Worm (Caenorhabditis elegans) whole organism, L4 larva: ENCODE measurements around the gene nhr-175.

ENCODE experiments used
- ama-1 ChIP-seq: fragments of 150-350 bp; optimal IDR thresholded peaks from 2 replicates; lab custom pipeline; 2014; ENCODE audit warnings: inconsistent platforms, mixed read lengths
- egl-27 ChIP-seq: sonication (generic microtip); optimal IDR thresholded peaks from 3 replicates; lab custom pipeline; 2017; ENCODE audit warnings: missing biosample characterization, missing genetic modification reagents, missing genetic modification characterization
- lin-13 ChIP-seq: fragments of 150-350 bp; optimal IDR thresholded peaks from 2 replicates; lab custom pipeline; 2014; ENCODE audit warnings: missing biosample characterization, missing genetic modification reagents, missing genetic modification characterization
- nhr-10 ChIP-seq: fragments of 150-350 bp; optimal IDR thresholded peaks from 2 replicates; lab custom pipeline; 2014; ENCODE audit warnings: missing biosample characterization, missing genetic modification characterization
- nhr-76 ChIP-seq: fragments of 150-350 bp; optimal IDR thresholded peaks from 2 replicates; lab custom pipeline; 2014; ENCODE audit warnings: missing biosample characterization, missing genetic modification characterization
- pqm-1 ChIP-seq: sonication (generic microtip); optimal IDR thresholded peaks from 2 replicates; lab custom pipeline; 2017; ENCODE audit warnings: missing biosample characterization, missing genetic modification characterization

DNA sequence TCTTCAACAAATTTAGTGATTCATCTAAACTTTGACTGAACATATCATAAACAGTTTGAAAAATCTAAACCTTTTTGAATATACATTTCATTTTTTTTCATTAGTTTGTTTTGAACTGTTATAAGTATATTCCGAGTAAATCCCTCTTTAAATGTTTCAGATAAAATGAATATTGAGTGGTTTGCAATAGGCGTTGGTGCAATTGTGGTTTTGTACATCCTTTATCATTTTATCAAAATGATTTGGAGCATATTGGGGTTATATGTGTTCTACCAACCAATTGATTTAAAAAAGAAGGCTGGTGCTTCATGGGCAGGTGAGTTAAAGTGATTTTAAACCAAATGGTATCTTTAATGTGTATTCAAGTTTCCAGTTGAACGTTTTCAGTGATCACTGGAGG is 38.0 kb downstream of the nhr-175 start, which contains the start of gene stdh-3:
- no peak for TF ChIP-seq egl-27 (tag; lab: Kevin White, UChicago)
- TF ChIP-seq nhr-76 (tag; lab: Kevin White, UChicago), result no peak
- TF ChIP-seq lin-13 (GFP tag; lab: Kevin White, UChicago), result no peak
- no peak for TF ChIP-seq pqm-1 (tag; lab: Kevin White, UChicago)
- TF ChIP-seq ama-1 (lab: Kevin White, UChicago), result no peak
- TF ChIP-seq nhr-10 (tag; lab: Kevin White, UChicago), result no peak
